Worm (Caenorhabditis elegans) whole organism, early embryonic: ENCODE measurements around the gene ttr-27.

Experiments
- B0310.2 ChIP-seq: sonication (generic microtip); optimal IDR thresholded peaks from 2 replicates; lab custom pipeline; 2016; ENCODE audit warnings: mild to moderate bottlenecking, missing genetic modification characterization, missing compliant biosample characterization
- F13C5.2 ChIP-seq: sonication (generic microtip); optimal IDR thresholded peaks from 2 replicates; lab custom pipeline; 2017; ENCODE audit warnings: mild to moderate bottlenecking, missing genetic modification characterization, inconsistent platforms, missing compliant biosample characterization
- aly-1 ChIP-seq: sonication (generic microtip); optimal IDR thresholded peaks from 2 replicates; lab custom pipeline; 2016; ENCODE audit warnings: missing genetic modification characterization, missing compliant biosample characterization
- ama-1 ChIP-seq: fragments of 150-350 bp; optimal IDR thresholded peaks from 2 replicates; lab custom pipeline; 2014
- ceh-13 ChIP-seq: fragments of 200-800 bp; sonication (Bioruptor generic); optimal IDR thresholded peaks from 2 replicates; lab custom pipeline; 2018; ENCODE audit warnings: mild to moderate bottlenecking, missing genetic modification characterization, missing compliant biosample characterization
- ceh-36 ChIP-seq: sonication (generic microtip); optimal IDR thresholded peaks from 2 replicates; lab custom pipeline; 2016; ENCODE audit warnings: missing genetic modification characterization, inconsistent platforms, missing compliant biosample characterization
- ets-7 ChIP-seq: sonication (generic microtip); optimal IDR thresholded peaks from 2 replicates; lab custom pipeline; 2016; ENCODE audit warnings: missing genotype, missing genetic modification characterization, missing compliant biosample characterization
- flt-1 ChIP-seq: fragments of 200-800 bp; sonication (Bioruptor generic); IDR thresholded peaks from 2 replicates; pipeline ENCODE4 v1.3.6; 2022; ENCODE audit warnings: missing genetic modification characterization, missing compliant biosample characterization
- hmbx-1 ChIP-seq: sonication (generic microtip); optimal IDR thresholded peaks from 2 replicates; lab custom pipeline; 2016; ENCODE audit warnings: mild to moderate bottlenecking, missing genetic modification characterization, missing compliant biosample characterization
- hmg-4 ChIP-seq: fragments of 200-800 bp; sonication (Bioruptor generic); optimal IDR thresholded peaks from 2 replicates; lab custom pipeline; 2018; ENCODE audit warnings: mild to moderate bottlenecking, missing genetic modification characterization, missing compliant biosample characterization
- hnd-1 ChIP-seq: sonication (generic microtip); optimal IDR thresholded peaks from 2 replicates; lab custom pipeline; 2016; ENCODE audit warnings: missing genetic modification characterization, missing compliant biosample characterization
- pes-1 ChIP-seq: fragments of 200-800 bp; sonication (Bioruptor generic); IDR thresholded peaks from 2 replicates; pipeline ENCODE4 v1.3.6; 2022; ENCODE audit warnings: missing genetic modification reagents, missing genetic modification characterization, missing compliant biosample characterization
- scrt-1 ChIP-seq: fragments of 200-800 bp; sonication (Bioruptor generic); IDR thresholded peaks from 2 replicates; pipeline ENCODE4 v1.3.6; 2022; ENCODE audit warnings: missing genetic modification characterization, missing compliant biosample characterization
- sea-1 ChIP-seq: fragments of 200-800 bp; sonication (Bioruptor generic); conservative IDR thresholded peaks from 2 replicates; pipeline ENCODE4 v1.3.6; 2022; ENCODE audit warnings: missing genetic modification characterization, missing compliant biosample characterization
- tbx-11 ChIP-seq: fragments of 200-800 bp; sonication (Bioruptor generic); IDR thresholded peaks from 2 replicates; pipeline ENCODE4 v1.3.6; 2022; ENCODE audit warnings: missing genetic modification characterization, missing compliant biosample characterization
- tbx-37 ChIP-seq: fragments of 200-800 bp; sonication (Bioruptor generic); conservative IDR thresholded peaks from 2 replicates; pipeline ENCODE4 v1.3.6; 2022; ENCODE audit warnings: missing genetic modification reagents, missing genetic modification characterization, missing compliant biosample characterization
- tra-4 ChIP-seq: sonication (generic microtip); optimal IDR thresholded peaks from 2 replicates; lab custom pipeline; 2017; ENCODE audit warnings: missing genetic modification characterization, missing compliant biosample characterization

ttr-27 gene

ce11 chrV:12904054-12904453 is at the start of gene ttr-27:
ttr-27 (minus strand) TSS chrV:12904098.
- TF ChIP-seq flt-1 (GFP tag; lab: Robert Waterston, UW) (no peak), ets-7 (tag; lab: Kevin White, UChicago) (no peak), hmbx-1 (tag; lab: Kevin White, UChicago) (no peak), tra-4 (no peak), ceh-13 (GFP tag; lab: Kevin White, UChicago) (no peak)

ce11 chrV:12952287-12952686 is 48.4 kb upstream of the ttr-27 start, which contains the start of gene pqn-68:
pqn-68 (plus strand) TSS chrV:12952636.
- TF ChIP-seq tbx-37: no peak; the same call in 1 of the 2 replicates
- no peak for TF ChIP-seq hnd-1 (tag; lab: Kevin White, UChicago)
- no peak for TF ChIP-seq ama-1 (lab: Kevin White, UChicago)
- TF ChIP-seq sea-1 (GFP tag; lab: Robert Waterston, UW): no peak
- TF ChIP-seq ceh-13 (GFP tag; lab: Kevin White, UChicago): no peak
- TF ChIP-seq hmbx-1 (tag; lab: Kevin White, UChicago): no peak
- no peak for TF ChIP-seq B0310.2 (tag; lab: Kevin White, UChicago)
- no peak for TF ChIP-seq scrt-1 (GFP tag; lab: Robert Waterston, UW)
- no peak for TF ChIP-seq F13C5.2 (tag; lab: Kevin White, UChicago)
- TF ChIP-seq ets-7 (tag; lab: Kevin White, UChicago): no peak
- TF ChIP-seq hmg-4: no peak
- TF ChIP-seq aly-1 (tag; lab: Kevin White, UChicago): no peak
- TF ChIP-seq flt-1 (GFP tag; lab: Robert Waterston, UW): no peak
- no peak for TF ChIP-seq tra-4

ce11 chrV:12950812-12951528 is 47.1 kb upstream of the ttr-27 start, which contains the start of the genes T16G1.9 and T16G1.18:
T16G1.9 (minus strand) TSS chrV:12950862.
T16G1.18 (plus strand) TSS chrV:12951304.
- TF ChIP-seq hmg-4 (no peak), aly-1 (tag; lab: Kevin White, UChicago) (no peak), F13C5.2 (tag; lab: Kevin White, UChicago) (peak; percentile 56), ets-7 (tag; lab: Kevin White, UChicago) (no peak)

ce11 chrV:12949607-12950006 is 45.7 kb upstream of the ttr-27 start, which contains the start of gene T16G1.13:
T16G1.13 (plus strand) TSS chrV:12949907.
- no peak for TF ChIP-seq tbx-37
- TF ChIP-seq scrt-1 (GFP tag; lab: Robert Waterston, UW): no peak
- no peak for TF ChIP-seq pes-1 (GFP tag; lab: Robert Waterston, UW)
- no peak for TF ChIP-seq F13C5.2 (tag; lab: Kevin White, UChicago)
- TF ChIP-seq tra-4: no peak
- no peak for TF ChIP-seq tbx-11
- no peak for TF ChIP-seq aly-1 (tag; lab: Kevin White, UChicago)
- no peak for TF ChIP-seq hmbx-1 (tag; lab: Kevin White, UChicago)
- TF ChIP-seq sea-1 (GFP tag; lab: Robert Waterston, UW): no peak
- TF ChIP-seq ceh-36 (tag; lab: Kevin White, UChicago): no peak
- TF ChIP-seq ets-7 (tag; lab: Kevin White, UChicago): no peak
- TF ChIP-seq hmg-4: no peak
- TF ChIP-seq flt-1 (GFP tag; lab: Robert Waterston, UW): no peak
- TF ChIP-seq B0310.2 (tag; lab: Kevin White, UChicago): no peak
- TF ChIP-seq hnd-1 (tag; lab: Kevin White, UChicago): no peak

ce11 chrV:12944775-12945174 is 40.9 kb upstream of the ttr-27 start, which contains the start of gene grl-2:
grl-2 (plus strand) TSS chrV:12945075.
- TF ChIP-seq tbx-37: no peak
- TF ChIP-seq B0310.2 (tag; lab: Kevin White, UChicago): no peak
- TF ChIP-seq ceh-36 (tag; lab: Kevin White, UChicago): no peak
- TF ChIP-seq ceh-13 (GFP tag; lab: Kevin White, UChicago): no peak
- no peak for TF ChIP-seq tbx-11
- no peak for TF ChIP-seq sea-1 (GFP tag; lab: Robert Waterston, UW)
- no peak for TF ChIP-seq pes-1 (GFP tag; lab: Robert Waterston, UW)
- TF ChIP-seq hmg-4: no peak
- no peak for TF ChIP-seq flt-1 (GFP tag; lab: Robert Waterston, UW)

- TF ChIP-seq B0310.2 (tag; lab: Kevin White, UChicago) (no peak), scrt-1 (GFP tag; lab: Robert Waterston, UW) (no peak), ets-7 (tag; lab: Kevin White, UChicago) (no peak), F13C5.2 (tag; lab: Kevin White, UChicago) (no peak), flt-1 (GFP tag; lab: Robert Waterston, UW) (no peak), tbx-37 (no peak), hnd-1 (tag; lab: Kevin White, UChicago) (no peak), aly-1 (tag; lab: Kevin White, UChicago) (no peak), ceh-36 (tag; lab: Kevin White, UChicago) (no peak), sea-1 (GFP tag; lab: Robert Waterston, UW) (no peak), hmbx-1 (tag; lab: Kevin White, UChicago) (no peak), tbx-11 (no peak), tra-4 (no peak), pes-1 (GFP tag; lab: Robert Waterston, UW) (no peak), hmg-4 (no peak), ama-1 (lab: Kevin White, UChicago) (no peak), ceh-13 (GFP tag; lab: Kevin White, UChicago) (no peak)
These were observed 40.3 kb upstream of the ttr-27 start, which contains the start of gene T16G1.3 for ce11 chrV:12944229-12944628. T16G1.3 (minus strand) TSS chrV:12944329.

- no peak for TF ChIP-seq tra-4
- no peak for TF ChIP-seq hmbx-1 (tag; lab: Kevin White, UChicago)
- no peak for TF ChIP-seq hnd-1 (tag; lab: Kevin White, UChicago)
- TF ChIP-seq ets-7 (tag; lab: Kevin White, UChicago): no peak
- TF ChIP-seq sea-1 (GFP tag; lab: Robert Waterston, UW): no peak
- TF ChIP-seq flt-1 (GFP tag; lab: Robert Waterston, UW): no peak
- no peak for TF ChIP-seq ama-1 (lab: Kevin White, UChicago)
- TF ChIP-seq tbx-37: no peak
- no peak for TF ChIP-seq ceh-36 (tag; lab: Kevin White, UChicago)
- TF ChIP-seq tbx-11: no peak
- TF ChIP-seq hmg-4: no peak
- TF ChIP-seq pes-1 (GFP tag; lab: Robert Waterston, UW): no peak
- no peak for TF ChIP-seq B0310.2 (tag; lab: Kevin White, UChicago)
- TF ChIP-seq aly-1 (tag; lab: Kevin White, UChicago): no peak
- no peak for TF ChIP-seq scrt-1 (GFP tag; lab: Robert Waterston, UW)
- TF ChIP-seq ceh-13 (GFP tag; lab: Kevin White, UChicago): no peak
- TF ChIP-seq F13C5.2 (tag; lab: Kevin White, UChicago): no peak
These were observed 39.5 kb upstream of the ttr-27 start for ce11 chrV:12943399-12943798.
